Worm (Caenorhabditis elegans) whole organism, L3 larva: ENCODE data around the gene str-14.

Source experiments
- ceh-82 ChIP-seq: fragments of 150-350 bp; optimal IDR thresholded peaks from 2 replicates; lab custom pipeline; 2014; ENCODE audit warnings: missing biosample characterization, missing genetic modification characterization
- fos-1 ChIP-seq: fragments of 150-350 bp; optimal IDR thresholded peaks from 2 replicates; lab custom pipeline; 2014; ENCODE audit warnings: missing biosample characterization, missing genetic modification characterization
- mdl-1 ChIP-seq: fragments of 150-350 bp; optimal IDR thresholded peaks from 2 replicates; lab custom pipeline; 2014; ENCODE audit warnings: missing biosample characterization, missing genetic modification characterization
- nhr-11 ChIP-seq: fragments of 150-350 bp; optimal IDR thresholded peaks from 2 replicates; lab custom pipeline; 2014; ENCODE audit warnings: missing biosample characterization, missing genetic modification characterization
- pha-4 ChIP-seq: fragments of 150-350 bp; optimal IDR thresholded peaks from 2 replicates; lab custom pipeline; 2014; ENCODE audit warnings: missing biosample characterization, missing genetic modification reagents, missing genetic modification characterization
- snpc-4 ChIP-seq: fragments of 150-350 bp; optimal IDR thresholded peaks from 2 replicates; lab custom pipeline; 2014; ENCODE audit warnings: missing biosample characterization, missing genetic modification characterization
- unc-62 ChIP-seq: fragments of 150-350 bp; sonication (generic microtip); optimal IDR thresholded peaks from 4 replicates; lab custom pipeline; 2014; ENCODE audit warnings: missing biosample characterization, missing genetic modification reagents, missing genetic modification characterization
- ztf-4 ChIP-seq: fragments of 150-350 bp; optimal IDR thresholded peaks from 2 replicates; lab custom pipeline; 2014; ENCODE audit warnings: missing biosample characterization, missing genetic modification characterization

DNA sequence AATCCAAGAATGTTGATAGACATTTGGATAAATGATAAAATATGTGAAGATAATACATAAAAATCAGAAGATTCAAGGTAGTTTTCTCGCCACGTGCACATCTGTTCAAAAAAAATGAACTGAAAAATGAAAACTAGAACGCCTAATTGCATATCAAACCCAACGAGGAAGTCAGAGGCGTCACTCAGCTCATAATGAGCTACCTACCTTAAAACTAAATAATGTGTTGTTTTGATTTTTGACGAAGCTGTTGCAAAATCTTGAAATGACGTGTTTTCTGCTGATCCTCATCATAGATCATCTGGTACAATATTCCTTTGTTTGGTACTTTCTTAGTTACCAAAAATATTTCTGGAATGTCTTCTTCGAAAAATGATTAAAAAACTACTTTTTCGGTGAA, 16.0 kb upstream of the str-14 start, which contains the start of gene srh-138:
- TF ChIP-seq nhr-11 (tag; lab: Kevin White, UChicago), result no peak
- no peak for TF ChIP-seq ztf-4
- no peak for TF ChIP-seq unc-62 (GFP tag; lab: Kevin White, UChicago)
- TF ChIP-seq pha-4 (tag; lab: Kevin White, UChicago), result no peak
- no peak for TF ChIP-seq snpc-4
- TF ChIP-seq fos-1, result no peak
- TF ChIP-seq mdl-1 (tag; lab: Kevin White, UChicago), result no peak
- no peak for TF ChIP-seq ceh-82 (tag; lab: Kevin White, UChicago)
